Fruit fly (Drosophila melanogaster) Kc167 (cell line): Measurements from ENCODE around the gene CG7333.

Experiments used
- Myc ChIP-seq: fragments of >200 bp; optimal IDR thresholded peaks from 2 replicates; lab custom pipeline; 2017; ENCODE audit warnings: missing external identifiers
- Sin3A ChIP-seq: fragments of >200 bp; optimal IDR thresholded peaks from 2 replicates; lab custom pipeline; 2018; ENCODE audit warnings: missing external identifiers
- h ChIP-seq: fragments of >200 bp; optimal IDR thresholded peaks from 3 replicates; lab custom pipeline; 2018; ENCODE audit warnings: missing external identifiers
- psq ChIP-seq: fragments of >200 bp; optimal IDR thresholded peaks from 2 replicates; lab custom pipeline; 2017; ENCODE audit warnings: missing external identifiers

dm6 chr3R:19641498-19642065 is 41.1 kb downstream of the CG7333 start:
- TF ChIP-seq Sin3A (lab: Kevin White, UChicago) (no peak), h (lab: Kevin White, UChicago) (no peak), psq (lab: Kevin White, UChicago) (no peak), Myc (lab: Kevin White, UChicago) (no peak)
